Fruit fly (Drosophila melanogaster) whole organism, embryonic: ENCODE results near the gene dysf.

ENCODE experiments used
- Asciz ChIP-seq: fragments of 200-800 bp; sonication (Bioruptor generic); optimal IDR thresholded peaks from 2 replicates; lab custom pipeline; 2017; ENCODE audit warnings: missing biosample characterization, mild to moderate bottlenecking, missing genetic modification characterization, missing genetic modification reagents
- Atf3 ChIP-seq: fragments of 200-800 bp; sonication (Bioruptor generic); optimal IDR thresholded peaks from 3 replicates; lab custom pipeline; 2016; ENCODE audit warnings: missing biosample characterization, missing genetic modification characterization
- CG11085 ChIP-seq: fragments of 200-800 bp; sonication (Bioruptor generic); IDR thresholded peaks from 2 replicates; pipeline ENCODE4 v1.3.6; 2022; ENCODE audit warnings: missing biosample characterization, missing genetic modification characterization
- CG12219 ChIP-seq: fragments of 200-800 bp; sonication (Bioruptor generic); optimal IDR thresholded peaks from 3 replicates; lab custom pipeline; 2018; ENCODE audit warnings: missing biosample characterization, mild to moderate bottlenecking, missing genetic modification characterization
- CG12299 ChIP-seq: fragments of 200-800 bp; sonication (Bioruptor generic); optimal IDR thresholded peaks from 2 replicates; lab custom pipeline; 2018; ENCODE audit warnings: missing biosample characterization, mild to moderate bottlenecking, missing genetic modification characterization
- CG13775 ChIP-seq: fragments of 200-800 bp; sonication (Bioruptor generic); optimal IDR thresholded peaks from 3 replicates; lab custom pipeline; 2017; ENCODE audit warnings: missing biosample characterization, mild to moderate bottlenecking, missing genetic modification characterization
- CG13894 ChIP-seq: fragments of 200-800 bp; sonication (Bioruptor generic); optimal IDR thresholded peaks from 3 replicates; lab custom pipeline; 2018; ENCODE audit warnings: missing biosample characterization, mild to moderate bottlenecking, missing genetic modification characterization, moderate library complexity
- CG14667 ChIP-seq: fragments of 200-800 bp; sonication (Bioruptor generic); IDR thresholded peaks from 2 replicates; pipeline ENCODE4 v1.3.6; 2022; ENCODE audit warnings: missing biosample characterization, missing genetic modification characterization
- CG14860 ChIP-seq: fragments of 200-800 bp; sonication (Bioruptor generic); IDR thresholded peaks from 3 replicates; pipeline ENCODE4 v1.3.6; 2022; ENCODE audit warnings: missing biosample characterization, missing genetic modification characterization; ENCODE audit not compliant: partially characterized antibody
- CG15514 ChIP-seq: fragments of 200-800 bp; sonication (Bioruptor generic); optimal IDR thresholded peaks from 3 replicates; lab custom pipeline; 2017; ENCODE audit warnings: missing biosample characterization, missing genetic modification characterization, mild to moderate bottlenecking, moderate library complexity, missing genetic modification reagents
- CG17359 ChIP-seq: fragments of 200-800 bp; sonication (Bioruptor generic); optimal IDR thresholded peaks from 3 replicates; lab custom pipeline; 2018; ENCODE audit warnings: missing biosample characterization, mild to moderate bottlenecking, missing genetic modification characterization, moderate library complexity
- CG17829 ChIP-seq: fragments of 200-800 bp; optimal IDR thresholded peaks from 2 replicates; lab custom pipeline; 2019; ENCODE audit warnings: missing biosample characterization, mild to moderate bottlenecking, missing genetic modification characterization, moderate library complexity
- CG18011 ChIP-seq: fragments of 200-800 bp; sonication (Bioruptor generic); optimal IDR thresholded peaks from 2 replicates; lab custom pipeline; 2017; ENCODE audit warnings: missing biosample characterization, missing genetic modification characterization, mild to moderate bottlenecking, moderate library complexity, missing genotype
- CG31441 ChIP-seq: fragments of 200-800 bp; sonication (Bioruptor generic); IDR thresholded peaks from 2 replicates; pipeline ENCODE4 v1.3.6; 2022; ENCODE audit warnings: missing biosample characterization, missing genetic modification characterization
- CG3281 ChIP-seq: fragments of 200-800 bp; sonication (Bioruptor generic); optimal IDR thresholded peaks from 3 replicates; lab custom pipeline; 2017; ENCODE audit warnings: missing biosample characterization, mild to moderate bottlenecking, missing genetic modification characterization
- CG3838 ChIP-seq: fragments of 200-800 bp; sonication (Bioruptor generic); optimal IDR thresholded peaks from 3 replicates; lab custom pipeline; 2016; ENCODE audit warnings: missing biosample characterization, missing genetic modification characterization
- CG7271 ChIP-seq: fragments of 200-800 bp; sonication (Bioruptor generic); optimal IDR thresholded peaks from 2 replicates; lab custom pipeline; 2018; ENCODE audit warnings: missing biosample characterization, mild to moderate bottlenecking, missing genetic modification characterization, moderate library complexity
- CG7745 ChIP-seq: fragments of 200-800 bp; sonication (Bioruptor generic); optimal IDR thresholded peaks from 2 replicates; lab custom pipeline; 2018; ENCODE audit warnings: missing biosample characterization, mild to moderate bottlenecking, missing genetic modification characterization, moderate library complexity
- CG8359 ChIP-seq: fragments of 200-800 bp; sonication (Bioruptor generic); optimal IDR thresholded peaks from 2 replicates; lab custom pipeline; 2017; ENCODE audit warnings: missing biosample characterization, mild to moderate bottlenecking, missing genetic modification characterization, borderline replicate concordance
- CG9876 ChIP-seq: fragments of 200-800 bp; sonication (Bioruptor generic); optimal IDR thresholded peaks from 2 replicates; lab custom pipeline; 2016; ENCODE audit warnings: missing biosample characterization, missing genetic modification characterization
- Dref ChIP-seq: fragments of 200-800 bp; sonication (Bioruptor generic); IDR thresholded peaks from 2 replicates; pipeline ENCODE4 v1.3.6; 2022; ENCODE audit warnings: missing biosample characterization, missing genetic modification characterization
- Eip74EF ChIP-seq, 2 experiments: fragments of 200-800 bp in 1 of 2; fragments of >200 bp in 1 of 2; sonication (Bioruptor generic) in 1 of 2; optimal IDR thresholded peaks; 2 replicates each; lab custom pipeline; 2017 to 2019; ENCODE audit warnings: missing biosample characterization in 2 of 2, missing genetic modification characterization in 2 of 2, mild to moderate bottlenecking in 1 of 2, moderate library complexity in 1 of 2
- Fer3 ChIP-seq: fragments of 200-800 bp; sonication (Bioruptor generic); optimal IDR thresholded peaks from 2 replicates; lab custom pipeline; 2018; ENCODE audit warnings: missing biosample characterization, mild to moderate bottlenecking, missing genetic modification characterization, moderate library complexity
- H2.0 ChIP-seq: fragments of 200-800 bp; sonication (Bioruptor generic); IDR thresholded peaks from 2 replicates; pipeline ENCODE4 v1.3.6; 2022; ENCODE audit warnings: missing biosample characterization, missing genetic modification characterization
- Scr ChIP-seq: fragments of 200-800 bp; sonication (Bioruptor generic); IDR thresholded peaks from 2 replicates; pipeline ENCODE4 v1.3.6; 2022; ENCODE audit warnings: missing biosample characterization, missing genetic modification characterization; ENCODE audit not compliant: partially characterized antibody
- Sox100B ChIP-seq: fragments of 200-800 bp; sonication (Bioruptor generic); optimal IDR thresholded peaks from 3 replicates; lab custom pipeline; 2018; ENCODE audit warnings: missing biosample characterization, mild to moderate bottlenecking, missing genetic modification characterization
- Stat92E ChIP-seq, 3 experiments: fragments of >200 bp in 2 of 3; fragments of 200-800 bp in 1 of 3; sonication (Bioruptor generic) in 1 of 3; optimal IDR thresholded peaks; 2 replicates each; lab custom pipeline; 2017 to 2019; ENCODE audit warnings: missing biosample characterization in 3 of 3, missing genetic modification characterization in 3 of 3, mild to moderate bottlenecking in 1 of 3, moderate library complexity in 1 of 3
- Xrp1 ChIP-seq: fragments of 200-800 bp; sonication (Bioruptor generic); IDR thresholded peaks from 2 replicates; pipeline ENCODE4 v1.3.6; 2022; ENCODE audit warnings: missing biosample characterization, missing genetic modification characterization
- abd-A ChIP-seq: fragments of 200-800 bp; sonication (Bioruptor generic); optimal IDR thresholded peaks from 3 replicates; lab custom pipeline; 2019; ENCODE audit warnings: missing biosample characterization, mild to moderate bottlenecking, missing genetic modification characterization, moderate library complexity
- ap ChIP-seq: fragments of 200-800 bp; sonication (Bioruptor generic); IDR thresholded peaks from 2 replicates; pipeline ENCODE4 v1.3.6; 2022; ENCODE audit warnings: missing biosample characterization, missing genetic modification characterization
- ash1 ChIP-seq: fragments of 200-800 bp; sonication (Bioruptor generic); optimal IDR thresholded peaks from 2 replicates; lab custom pipeline; 2018; ENCODE audit warnings: missing biosample characterization, mild to moderate bottlenecking, missing genetic modification characterization
- cg ChIP-seq: fragments of 200-800 bp; sonication (Bioruptor generic); optimal IDR thresholded peaks from 3 replicates; lab custom pipeline; 2019; ENCODE audit warnings: missing biosample characterization, mild to moderate bottlenecking, missing genetic modification characterization, moderate library complexity
- crp ChIP-seq, 2 experiments: fragments of 200-800 bp; sonication (Bioruptor generic); optimal IDR thresholded peaks; 2 replicates in 1 of 2; 3 replicates in 1 of 2; lab custom pipeline; 2017; ENCODE audit warnings: missing biosample characterization in 2 of 2, missing genetic modification characterization in 2 of 2, mild to moderate bottlenecking in 1 of 2, moderate library complexity in 1 of 2
- cwo ChIP-seq: fragments of 200-800 bp; sonication (Bioruptor generic); optimal IDR thresholded peaks from 3 replicates; lab custom pipeline; 2017; ENCODE audit warnings: missing biosample characterization, missing genetic modification characterization, mild to moderate bottlenecking, moderate library complexity, missing genetic modification reagents
- dan ChIP-seq: fragments of 200-800 bp; sonication (Bioruptor generic); IDR thresholded peaks from 2 replicates; pipeline ENCODE4 v1.3.6; 2022; ENCODE audit warnings: missing biosample characterization, missing genetic modification characterization
- dm ChIP-seq: fragments of 200-800 bp; sonication (Bioruptor generic); optimal IDR thresholded peaks from 3 replicates; lab custom pipeline; 2016; ENCODE audit warnings: missing biosample characterization, missing genetic modification characterization
- en ChIP-seq: fragments of 200-800 bp; sonication (Bioruptor generic); optimal IDR thresholded peaks from 2 replicates; lab custom pipeline; 2016; ENCODE audit warnings: missing biosample characterization, missing genetic modification characterization
- fru ChIP-seq: fragments of >200 bp; optimal IDR thresholded peaks from 2 replicates; lab custom pipeline; 2017
- gcm ChIP-seq: fragments of 200-800 bp; sonication (Bioruptor generic); optimal IDR thresholded peaks from 2 replicates; lab custom pipeline; 2019; ENCODE audit warnings: missing biosample characterization, mild to moderate bottlenecking, missing genetic modification characterization, moderate library complexity
- gsb ChIP-seq: fragments of 200-800 bp; sonication (Bioruptor generic); IDR thresholded peaks from 2 replicates; pipeline ENCODE4 v1.3.6; 2022; ENCODE audit warnings: missing biosample characterization, missing genetic modification characterization
- hbn ChIP-seq: fragments of 200-800 bp; sonication (Bioruptor generic); IDR thresholded peaks from 2 replicates; pipeline ENCODE4 v1.3.6; 2022; ENCODE audit warnings: missing biosample characterization, missing genetic modification characterization; ENCODE audit not compliant: partially characterized antibody
- hkb ChIP-seq, 2 experiments: fragments of 200-800 bp in 1 of 2; fragments of >200 bp in 1 of 2; sonication (Bioruptor generic) in 1 of 2; IDR thresholded peaks in 1 of 2; optimal IDR thresholded peaks in 1 of 2; 2 replicates each; pipeline versions ENCODE4 v1.3.6 to Lab custom; 2017 to 2022; ENCODE audit warnings: missing biosample characterization in 1 of 2, missing genetic modification characterization in 1 of 2
- nerfin-1 ChIP-seq: fragments of 200-800 bp; sonication (Bioruptor generic); optimal IDR thresholded peaks from 3 replicates; lab custom pipeline; 2019; ENCODE audit warnings: missing biosample characterization, mild to moderate bottlenecking, missing genetic modification characterization, moderate library complexity
- sc ChIP-seq, 3 experiments: fragments of >200 bp in 2 of 3; fragments of 200-800 bp in 1 of 3; sonication (Bioruptor generic) in 1 of 3; optimal IDR thresholded peaks; 2 replicates in 2 of 3; 3 replicates in 1 of 3; lab custom pipeline; 2017; ENCODE audit warnings: mild to moderate bottlenecking in 1 of 3, missing biosample characterization in 1 of 3, missing genetic modification characterization in 1 of 3, missing genetic modification reagents in 1 of 3
- slbo ChIP-seq: fragments of 200-800 bp; sonication (Bioruptor generic); IDR thresholded peaks from 2 replicates; pipeline ENCODE4 v1.3.6; 2022; ENCODE audit warnings: missing biosample characterization, missing genetic modification characterization
- sr ChIP-seq: fragments of 200-800 bp; sonication (Bioruptor generic); IDR thresholded peaks from 3 replicates; pipeline ENCODE4 v1.3.6; 2022; ENCODE audit warnings: missing biosample characterization, missing genetic modification characterization

dysf gene

dm6 chr3R:26042131-26042885 is 56.2 kb downstream of the dysf start (continued):
- TF ChIP-seq gcm (GFP tag; lab: Kevin White, UChicago) (peak; percentile 95), Fer3 (peak; percentile 95), CG7745 (tag; lab: Kevin White, UChicago) (peak; percentile 34), crp (GFP tag; optimal IDR thresholded peaks at IDR 0.05; lab: Kevin White, UChicago) (peak in 1 of 2 experiments; percentile 65), CG17359 (tag; lab: Kevin White, UChicago) (peak; percentile 96), CG31441 (peak; percentile 92), CG7271 (tag; lab: Kevin White, UChicago) (peak; percentile 69), CG13775 (GFP tag; lab: Kevin White, UChicago) (peak; percentile 97), Eip74EF (GFP tag; optimal IDR thresholded peaks at IDR 0.05; lab: Kevin White, UChicago) (peak; percentile 11 to 83), cg (GFP tag; lab: Kevin White, UChicago) (peak; percentile 91), Stat92E (GFP tag; optimal IDR thresholded peaks at IDR 0.05; lab: Kevin White, UChicago) (peak in 1 of 3 experiments; percentile 59), Asciz (GFP tag; lab: Kevin White, UChicago) (peak; percentile 92), dan (GFP tag; lab: Robert Waterston, UW) (peak; percentile 83), en (GFP tag; lab: Kevin White, UChicago) (peak; percentile 93), slbo (GFP tag; lab: Robert Waterston, UW) (peak; percentile 98), Atf3 (GFP tag; lab: Kevin White, UChicago) (peak; percentile 96), ap (GFP tag; lab: Robert Waterston, UW) (peak; percentile 96), H2.0 (GFP tag; lab: Robert Waterston, UW) (peak; percentile 98), fru (lab: Kevin White, UChicago) (peak; percentile 51), gsb (GFP tag; lab: Robert Waterston, UW) (peak; percentile 91), hbn (GFP tag; lab: Robert Waterston, UW) (no peak), Sox100B (peak; percentile 90), Xrp1 (GFP tag; lab: Robert Waterston, UW) (peak; percentile 98), CG15514 (GFP tag; lab: Kevin White, UChicago) (peak; percentile 86), CG3281 (GFP tag; lab: Kevin White, UChicago) (peak; percentile 96), CG17829 (tag; lab: Kevin White, UChicago) (peak; percentile 93), CG12219 (GFP tag; lab: Kevin White, UChicago) (peak; percentile 96), cwo (peak; percentile 94), CG14667 (GFP tag; lab: Robert Waterston, UW) (peak; percentile 95), sr (GFP tag; lab: Robert Waterston, UW) (peak; percentile 92), Scr (GFP tag; lab: Robert Waterston, UW) (no peak), abd-A (tag; lab: Kevin White, UChicago) (peak; percentile 94), CG11085 (GFP tag; lab: Robert Waterston, UW) (peak; percentile 93), ash1 (GFP tag; lab: Kevin White, UChicago) (no peak), CG9876 (GFP tag; lab: Kevin White, UChicago) (peak; percentile 94), CG18011 (GFP tag; lab: Kevin White, UChicago) (peak; percentile 90), Dref (GFP tag; lab: Robert Waterston, UW) (0 out of 2 replicates have a peak, but pooled peaks have one; percentile 35), CG12299 (tag; lab: Kevin White, UChicago) (peak; percentile 77), hkb (optimal IDR thresholded peaks at IDR 0.05; lab: Kevin White, UChicago) (no peak), hkb (GFP tag; IDR thresholded peaks at IDR 0.05; lab: Robert Waterston, UW) (peak; percentile 98), CG14860 (no peak), CG8359 (peak; percentile 86), CG3838 (peak; percentile 91), dm (peak; percentile 97), nerfin-1 (peak; percentile 84), sc (optimal IDR thresholded peaks at IDR 0.05; lab: Kevin White, UChicago) (no peak), sc (GFP tag; optimal IDR thresholded peaks at IDR 0.05; lab: Kevin White, UChicago) (peak; percentile 94), CG13894 (tag; lab: Kevin White, UChicago) (no peak)
